Fruit fly (Drosophila melanogaster) whole organism, prepupa: ENCODE results near the gene Bub1.

ENCODE experiments used
- Blimp-1 ChIP-seq: fragments of 200-800 bp; sonication (Bioruptor generic); optimal IDR thresholded peaks from 3 replicates; lab custom pipeline; 2017; ENCODE audit warnings: missing biosample characterization, missing genetic modification characterization, mild to moderate bottlenecking, moderate library complexity, missing genetic modification reagents
- CG3032 ChIP-seq: fragments of 200-800 bp; optimal IDR thresholded peaks from 2 replicates; lab custom pipeline; 2019; ENCODE audit warnings: missing biosample characterization, mild to moderate bottlenecking, missing genetic modification characterization, moderate library complexity
- CG31627 ChIP-seq: fragments of 200-800 bp; sonication (Bioruptor generic); optimal IDR thresholded peaks from 3 replicates; lab custom pipeline; 2016; ENCODE audit warnings: missing biosample characterization, missing genetic modification characterization
- CG8632 ChIP-seq: fragments of 200-800 bp; sonication (Bioruptor generic); optimal IDR thresholded peaks from 3 replicates; lab custom pipeline; 2016; ENCODE audit warnings: missing biosample characterization, missing genetic modification characterization
- esn ChIP-seq: fragments of 200-800 bp; sonication (Bioruptor generic); optimal IDR thresholded peaks from 2 replicates; lab custom pipeline; 2016; ENCODE audit warnings: missing biosample characterization, mild to moderate bottlenecking, missing genetic modification characterization, moderate library complexity
- salr ChIP-seq, 2 experiments: fragments of 200-800 bp; sonication (Bioruptor generic); optimal IDR thresholded peaks; 3 replicates each; lab custom pipeline; 2016 to 2018; ENCODE audit warnings: missing biosample characterization in 2 of 2, missing genetic modification characterization in 2 of 2, mild to moderate bottlenecking in 1 of 2
- vri ChIP-seq: fragments of 200-800 bp; sonication (Bioruptor generic); optimal IDR thresholded peaks from 3 replicates; lab custom pipeline; 2016; ENCODE audit warnings: missing biosample characterization, mild to moderate bottlenecking, missing genetic modification characterization

- TF ChIP-seq CG31627 (GFP tag; lab: Kevin White, UChicago) (no peak), Blimp-1 (GFP tag; lab: Kevin White, UChicago) (no peak), CG8632 (GFP tag; lab: Kevin White, UChicago) (no peak), CG3032 (tag; lab: Kevin White, UChicago) (no peak), esn (GFP tag; lab: Kevin White, UChicago) (no peak), salr (GFP tag; optimal IDR thresholded peaks at IDR 0.05; lab: Kevin White, UChicago) (no peak), vri (GFP tag; lab: Kevin White, UChicago) (no peak)
Measured at dm6 chr2L:5314630-5315159, 36.0 kb downstream of the Bub1 start, which contains the start of gene CG14024.
